Worm (Caenorhabditis elegans) whole organism, L1 larva: ENCODE data around the gene imb-2.

Experiments
- ceh-90 ChIP-seq: sonication (generic microtip); optimal IDR thresholded peaks from 2 replicates; lab custom pipeline; 2016; ENCODE audit warnings: missing genetic modification characterization, missing compliant biosample characterization
- elt-2 ChIP-seq: sonication (generic microtip); optimal IDR thresholded peaks from 2 replicates; lab custom pipeline; 2016; ENCODE audit warnings: missing genetic modification characterization, mild to moderate bottlenecking, inconsistent platforms, missing compliant biosample characterization, missing genetic modification reagents
- ets-5 ChIP-seq: fragments of 200-800 bp; sonication (Bioruptor generic); IDR thresholded peaks from 2 replicates; pipeline ENCODE4 v1.3.6; 2022; ENCODE audit warnings: missing genetic modification characterization, missing compliant biosample characterization
- lin-13 ChIP-seq: fragments of 150-350 bp; optimal IDR thresholded peaks from 2 replicates; lab custom pipeline; 2014; ENCODE audit warnings: missing biosample characterization, missing genetic modification reagents, missing genetic modification characterization
- mdl-1 ChIP-seq, 2 experiments: fragments of 150-350 bp; optimal IDR thresholded peaks; 2 replicates each; lab custom pipeline; 2014 to 2017; ENCODE audit warnings: missing biosample characterization in 2 of 2, missing genetic modification characterization in 2 of 2, inconsistent platforms in 1 of 2
- nhr-76 ChIP-seq: sonication (generic microtip); optimal IDR thresholded peaks from 2 replicates; lab custom pipeline; 2017; ENCODE audit warnings: missing biosample characterization, missing genetic modification characterization
- pqm-1 ChIP-seq: sonication (generic microtip); optimal IDR thresholded peaks from 3 replicates; lab custom pipeline; 2017; ENCODE audit warnings: missing biosample characterization, missing genetic modification characterization
- rnt-1 ChIP-seq: sonication (generic microtip); optimal IDR thresholded peaks from 2 replicates; lab custom pipeline; 2016; ENCODE audit warnings: mild to moderate bottlenecking, missing genetic modification characterization, moderate library complexity, missing compliant biosample characterization
- unc-62 ChIP-seq: fragments of 150-350 bp; optimal IDR thresholded peaks from 2 replicates; lab custom pipeline; 2014; ENCODE audit warnings: missing biosample characterization, missing genetic modification reagents, missing genetic modification characterization
- ztf-11 ChIP-seq, 2 experiments: sonication (generic microtip); optimal IDR thresholded peaks; 2 replicates each; lab custom pipeline; 2016 to 2017; ENCODE audit warnings: missing genetic modification characterization in 2 of 2, missing biosample characterization in 1 of 2, missing compliant biosample characterization in 1 of 2
- ztf-4 ChIP-seq: fragments of 150-350 bp; optimal IDR thresholded peaks from 2 replicates; lab custom pipeline; 2014; ENCODE audit warnings: missing biosample characterization, missing genetic modification characterization

ce11 chrII:14321225-14321624, 44.3 kb upstream of the imb-2 start:
- TF ChIP-seq pqm-1 (tag; lab: Kevin White, UChicago) (no peak), ztf-11 (tag; optimal IDR thresholded peaks at IDR 0.05; lab: Kevin White, UChicago) (no peak), rnt-1 (tag; lab: Kevin White, UChicago) (no peak), unc-62 (GFP tag; lab: Kevin White, UChicago) (no peak), mdl-1 (tag; optimal IDR thresholded peaks at IDR 0.05; lab: Kevin White, UChicago) (no peak), lin-13 (GFP tag; lab: Kevin White, UChicago) (no peak), ztf-4 (tag; lab: Kevin White, UChicago) (no peak), elt-2 (tag; lab: Kevin White, UChicago) (no peak), ceh-90 (tag; lab: Kevin White, UChicago) (no peak), nhr-76 (tag; lab: Kevin White, UChicago) (no peak), ets-5 (GFP tag; lab: Robert Waterston, UW) (no peak)
